Worm (Caenorhabditis elegans): Measurements from ENCODE around the gene egl-3.

ce11 chrV:10220605-10221004, 47.1 kb upstream of the egl-3 start, which contains the start of gene C12D8.13:
- no peak for TF ChIP-seq flt-1 (GFP tag; IDR thresholded peaks at IDR 0.05)
- no peak for TF ChIP-seq klf-2 (GFP tag; conservative IDR thresholded peaks at IDR 0.05)
- TF ChIP-seq tab-1 (GFP tag; IDR thresholded peaks at IDR 0.05), result no peak
- no peak for TF ChIP-seq med-1 (GFP tag; optimal IDR thresholded peaks at IDR 0.05; ENCODE audit: insufficient read depth)
